Worm (Caenorhabditis elegans) whole organism, L1 larva: Measurements from ENCODE around the gene mutd-1.

Experiments used
- C04F5.9 ChIP-seq: sonication (generic microtip); optimal IDR thresholded peaks from 2 replicates; lab custom pipeline; 2016; ENCODE audit warnings: missing genetic modification characterization, missing compliant biosample characterization
- C16A3.4 ChIP-seq: fragments of 150-350 bp; optimal IDR thresholded peaks from 2 replicates; lab custom pipeline; 2014; ENCODE audit warnings: missing biosample characterization, missing genetic modification characterization
- F16B12.6 ChIP-seq: fragments of 150-350 bp; optimal IDR thresholded peaks from 2 replicates; lab custom pipeline; 2014; ENCODE audit warnings: missing biosample characterization, missing genetic modification characterization
- Y116A8C.19 ChIP-seq: sonication (generic microtip); optimal IDR thresholded peaks from 2 replicates; lab custom pipeline; 2016; ENCODE audit warnings: missing compliant biosample characterization, missing genetic modification characterization, borderline replicate concordance
- aly-2 ChIP-seq: fragments of 150-350 bp; optimal IDR thresholded peaks from 2 replicates; lab custom pipeline; 2014; ENCODE audit warnings: missing biosample characterization, missing genetic modification characterization
- ama-1 ChIP-seq: fragments of 150-350 bp; optimal IDR thresholded peaks from 2 replicates; lab custom pipeline; 2014
- ceh-63 ChIP-seq: fragments of 200-800 bp; sonication (Bioruptor generic); optimal IDR thresholded peaks from 2 replicates; lab custom pipeline; 2018; ENCODE audit warnings: mild to moderate bottlenecking, missing genetic modification characterization, missing compliant biosample characterization
- ceh-8 ChIP-seq: fragments of 200-800 bp; sonication (Bioruptor generic); optimal IDR thresholded peaks from 2 replicates; lab custom pipeline; 2018; ENCODE audit warnings: mild to moderate bottlenecking, missing genetic modification characterization, moderate library complexity, missing compliant biosample characterization
- ceh-82 ChIP-seq, 3 experiments: fragments of 150-350 bp in 1 of 3; sonication (generic microtip) in 2 of 3; optimal IDR thresholded peaks; 2 replicates each; lab custom pipeline; 2014 to 2017; ENCODE audit warnings: missing biosample characterization in 3 of 3, missing genetic modification characterization in 3 of 3
- ceh-88 ChIP-seq: fragments of 200-800 bp; sonication (Bioruptor generic); IDR thresholded peaks from 2 replicates; pipeline ENCODE4 v1.3.6; 2022; ENCODE audit warnings: missing genetic modification characterization, missing compliant biosample characterization
- dpl-1 ChIP-seq, 3 experiments: fragments of 150-350 bp in 2 of 3; sonication (generic microtip) in 1 of 3; optimal IDR thresholded peaks; 2 replicates each; lab custom pipeline; 2014 to 2017; ENCODE audit warnings: missing biosample characterization in 3 of 3, missing genetic modification characterization in 3 of 3, missing genetic modification reagents in 3 of 3
- dsc-1 ChIP-seq: sonication (generic microtip); optimal IDR thresholded peaks from 2 replicates; lab custom pipeline; 2016; ENCODE audit warnings: mild to moderate bottlenecking, missing genetic modification characterization, missing compliant biosample characterization
- efl-1 ChIP-seq, 4 experiments: fragments of 150-350 bp; optimal IDR thresholded peaks in 3 of 4; peaks in 1 of 4; 1 replicate in 1 of 4; 2 replicates in 3 of 4; lab custom pipeline; 2014; ENCODE audit warnings: missing biosample characterization in 2 of 4, missing genetic modification characterization in 2 of 4, missing genetic modification reagents in 2 of 4
- efl-3 ChIP-seq: fragments of 200-800 bp; sonication (Bioruptor generic); optimal IDR thresholded peaks from 2 replicates; lab custom pipeline; 2018; ENCODE audit warnings: mild to moderate bottlenecking, missing genetic modification characterization, missing compliant biosample characterization
- egl-13 ChIP-seq: sonication (generic microtip); optimal IDR thresholded peaks from 2 replicates; lab custom pipeline; 2016; ENCODE audit warnings: missing genotype, missing genetic modification reagents, missing genetic modification characterization, missing compliant biosample characterization
- fkh-10 ChIP-seq: sonication (generic microtip); optimal IDR thresholded peaks from 2 replicates; lab custom pipeline; 2017; ENCODE audit warnings: missing biosample characterization, missing genetic modification reagents, missing genetic modification characterization
- fkh-4 ChIP-seq: sonication (generic microtip); optimal IDR thresholded peaks from 2 replicates; lab custom pipeline; 2016; ENCODE audit warnings: missing compliant biosample characterization, missing genetic modification characterization, borderline replicate concordance
- fkh-8 ChIP-seq: sonication (generic microtip); optimal IDR thresholded peaks from 2 replicates; lab custom pipeline; 2016; ENCODE audit warnings: mild to moderate bottlenecking, missing genetic modification characterization, missing compliant biosample characterization
- grh-1 ChIP-seq: fragments of 200-800 bp; sonication (Bioruptor generic); IDR thresholded peaks from 2 replicates; pipeline ENCODE4 v1.3.6; 2022; ENCODE audit warnings: missing genetic modification reagents, missing genetic modification characterization, missing compliant biosample characterization
- hlh-17 ChIP-seq: fragments of 200-800 bp; sonication (Bioruptor generic); optimal IDR thresholded peaks from 2 replicates; lab custom pipeline; 2018; ENCODE audit warnings: missing genetic modification characterization, mild to moderate bottlenecking, missing compliant biosample characterization, moderate library complexity, borderline replicate concordance
- isw-1 ChIP-seq: fragments of 200-800 bp; sonication (Bioruptor generic); IDR thresholded peaks from 2 replicates; pipeline ENCODE4 v1.3.6; 2022; ENCODE audit warnings: missing genetic modification characterization, missing compliant biosample characterization
- lin-13 ChIP-seq: fragments of 150-350 bp; optimal IDR thresholded peaks from 2 replicates; lab custom pipeline; 2014; ENCODE audit warnings: missing biosample characterization, missing genetic modification reagents, missing genetic modification characterization
- lin-14 ChIP-seq: fragments of 200-800 bp; sonication (Bioruptor generic); optimal IDR thresholded peaks from 2 replicates; lab custom pipeline; 2018; ENCODE audit warnings: mild to moderate bottlenecking, missing genetic modification characterization, moderate library complexity, missing compliant biosample characterization
- lin-15B ChIP-seq: fragments of 150-350 bp; sonication (generic microtip); optimal IDR thresholded peaks from 3 replicates; lab custom pipeline; 2014; ENCODE audit warnings: missing biosample characterization, missing genetic modification characterization
- lin-35 ChIP-seq, 2 experiments: fragments of 150-350 bp; optimal IDR thresholded peaks; 2 replicates each; lab custom pipeline; 2014; ENCODE audit warnings: missing biosample characterization in 2 of 2, missing genetic modification characterization in 2 of 2, missing genetic modification reagents in 2 of 2
- lin-39 ChIP-seq: fragments of 150-350 bp; optimal IDR thresholded peaks from 2 replicates; lab custom pipeline; 2014; ENCODE audit warnings: missing biosample characterization, missing genetic modification reagents, missing genetic modification characterization
- lsy-2 ChIP-seq, 2 experiments: fragments of 150-350 bp; optimal IDR thresholded peaks; 2 replicates each; lab custom pipeline; 2014; ENCODE audit warnings: missing biosample characterization in 2 of 2, missing genetic modification characterization in 2 of 2
- mab-9 ChIP-seq: fragments of 200-800 bp; sonication (Bioruptor generic); IDR thresholded peaks from 2 replicates; pipeline ENCODE4 v1.3.6; 2022; ENCODE audit warnings: missing genetic modification reagents, missing genetic modification characterization, missing compliant biosample characterization
- mdl-1 ChIP-seq, 2 experiments: fragments of 150-350 bp; optimal IDR thresholded peaks; 2 replicates each; lab custom pipeline; 2014 to 2017; ENCODE audit warnings: missing biosample characterization in 2 of 2, missing genetic modification characterization in 2 of 2, inconsistent platforms in 1 of 2
- mef-2 ChIP-seq: fragments of 150-350 bp; optimal IDR thresholded peaks from 2 replicates; lab custom pipeline; 2014; ENCODE audit warnings: missing biosample characterization, missing genetic modification characterization
- mep-1 ChIP-seq: fragments of 150-350 bp; optimal IDR thresholded peaks from 2 replicates; lab custom pipeline; 2014; ENCODE audit warnings: missing biosample characterization, missing genetic modification characterization
- nhr-11 ChIP-seq: fragments of 150-350 bp; optimal IDR thresholded peaks from 2 replicates; lab custom pipeline; 2014; ENCODE audit warnings: missing biosample characterization, missing genetic modification characterization
- nhr-12 ChIP-seq: sonication (generic microtip); optimal IDR thresholded peaks from 2 replicates; lab custom pipeline; 2017; ENCODE audit warnings: missing biosample characterization, missing genetic modification characterization
- nhr-20 ChIP-seq: sonication (generic microtip); optimal IDR thresholded peaks from 2 replicates; lab custom pipeline; 2016; ENCODE audit warnings: mild to moderate bottlenecking, missing genetic modification characterization, missing compliant biosample characterization
- nhr-47 ChIP-seq: sonication (generic microtip); optimal IDR thresholded peaks from 2 replicates; lab custom pipeline; 2016; ENCODE audit warnings: mild to moderate bottlenecking, missing genetic modification characterization, moderate library complexity, missing compliant biosample characterization
- nhr-76 ChIP-seq: sonication (generic microtip); optimal IDR thresholded peaks from 2 replicates; lab custom pipeline; 2017; ENCODE audit warnings: missing biosample characterization, missing genetic modification characterization
- nhr-77 ChIP-seq: fragments of 150-350 bp; optimal IDR thresholded peaks from 2 replicates; lab custom pipeline; 2014; ENCODE audit warnings: missing biosample characterization, missing genetic modification characterization
- nhr-84 ChIP-seq: sonication (generic microtip); optimal IDR thresholded peaks from 2 replicates; lab custom pipeline; 2017; ENCODE audit warnings: missing biosample characterization, missing genetic modification characterization
- pqm-1 ChIP-seq: sonication (generic microtip); optimal IDR thresholded peaks from 3 replicates; lab custom pipeline; 2017; ENCODE audit warnings: missing biosample characterization, missing genetic modification characterization
- skn-1 ChIP-seq: fragments of 150-350 bp; optimal IDR thresholded peaks from 2 replicates; lab custom pipeline; 2014; ENCODE audit warnings: missing biosample characterization, missing genetic modification characterization
- snu-23 ChIP-seq: sonication (generic microtip); optimal IDR thresholded peaks from 2 replicates; lab custom pipeline; 2016; ENCODE audit warnings: missing genetic modification characterization, missing compliant biosample characterization
- sox-4 ChIP-seq: sonication (generic microtip); optimal IDR thresholded peaks from 2 replicates; lab custom pipeline; 2016; ENCODE audit warnings: missing genetic modification characterization, missing compliant biosample characterization
- swsn-7 ChIP-seq: sonication (generic microtip); optimal IDR thresholded peaks from 2 replicates; lab custom pipeline; 2016; ENCODE audit warnings: missing genetic modification characterization, missing compliant biosample characterization
- tlp-1 ChIP-seq: fragments of 150-350 bp; optimal IDR thresholded peaks from 2 replicates; lab custom pipeline; 2014; ENCODE audit warnings: missing biosample characterization, missing genetic modification characterization
- unc-130 ChIP-seq: fragments of 150-350 bp; optimal IDR thresholded peaks from 2 replicates; lab custom pipeline; 2017; ENCODE audit warnings: missing biosample characterization, missing genetic modification characterization, inconsistent platforms
- unc-62 ChIP-seq: fragments of 150-350 bp; optimal IDR thresholded peaks from 2 replicates; lab custom pipeline; 2014; ENCODE audit warnings: missing biosample characterization, missing genetic modification reagents, missing genetic modification characterization
- unc-98 ChIP-seq: fragments of 200-800 bp; sonication (Bioruptor generic); IDR thresholded peaks from 2 replicates; pipeline ENCODE4 v1.3.6; 2022; ENCODE audit warnings: missing genetic modification characterization, missing compliant biosample characterization
- xbp-1 ChIP-seq: sonication (generic microtip); optimal IDR thresholded peaks from 2 replicates; lab custom pipeline; 2016; ENCODE audit warnings: missing genetic modification characterization, missing compliant biosample characterization
- zip-4 ChIP-seq: fragments of 200-800 bp; sonication (Bioruptor generic); optimal IDR thresholded peaks from 2 replicates; lab custom pipeline; 2018; ENCODE audit warnings: mild to moderate bottlenecking, missing genetic modification characterization, moderate library complexity, missing compliant biosample characterization
- ztf-11 ChIP-seq, 2 experiments: sonication (generic microtip); optimal IDR thresholded peaks; 2 replicates each; lab custom pipeline; 2016 to 2017; ENCODE audit warnings: missing genetic modification characterization in 2 of 2, missing biosample characterization in 1 of 2, missing compliant biosample characterization in 1 of 2
- ztf-4 ChIP-seq: fragments of 150-350 bp; optimal IDR thresholded peaks from 2 replicates; lab custom pipeline; 2014; ENCODE audit warnings: missing biosample characterization, missing genetic modification characterization

Gene mutd-1

ce11 chrIV:7147722-7148121 is 13.8 kb upstream of the mutd-1 start (continued):
- TF ChIP-seq ztf-4 (no peak), unc-130 (tag; lab: Kevin White, UChicago) (no peak)
- TF ChIP-seq, all 84 proteins: peak for 10

- no peak for TF ChIP-seq swsn-7 (tag; lab: Kevin White, UChicago)
- peak; percentile 26 for TF ChIP-seq fkh-8 (tag; lab: Kevin White, UChicago)
- no peak for TF ChIP-seq mef-2 (tag; lab: Kevin White, UChicago)
- peak in 1 of 2 experiments; percentile 29 for TF ChIP-seq efl-1 (optimal IDR thresholded peaks at IDR 0.05; lab: Kevin White, UChicago)
- peak; percentile 32 to 83 for TF ChIP-seq efl-1 (GFP tag; optimal IDR thresholded peaks at IDR 0.05 in 1 of 2; lab: Kevin White, UChicago)
- peak; percentile 8 for TF ChIP-seq xbp-1
- TF ChIP-seq skn-1, result no peak
- peak in 1 of 3 experiments; percentile 29 for TF ChIP-seq ceh-82 (tag; optimal IDR thresholded peaks at IDR 0.05; lab: Kevin White, UChicago)
- TF ChIP-seq grh-1 (GFP tag; lab: Robert Waterston, UW), result no peak
- TF ChIP-seq mab-9 (GFP tag; lab: Robert Waterston, UW), result no peak
- no peak for TF ChIP-seq nhr-11 (tag; lab: Kevin White, UChicago)
- TF ChIP-seq ceh-8, result no peak
- TF ChIP-seq ama-1 (lab: Kevin White, UChicago), result no peak
- no peak for TF ChIP-seq dsc-1 (tag; lab: Kevin White, UChicago)
- no peak for TF ChIP-seq nhr-76 (tag; lab: Kevin White, UChicago)
- no peak for TF ChIP-seq sox-4 (tag; lab: Kevin White, UChicago)
- no peak for TF ChIP-seq fkh-10 (GFP tag; lab: Kevin White, UChicago)
- no peak for TF ChIP-seq efl-3 (GFP tag; lab: Kevin White, UChicago)
- TF ChIP-seq lin-35 (GFP tag; optimal IDR thresholded peaks at IDR 0.05; lab: Kevin White, UChicago), result peak in 1 of 2 experiments; percentile 55
- no peak for TF ChIP-seq pqm-1 (tag; lab: Kevin White, UChicago)
- TF ChIP-seq lin-15B, result peak; percentile 16
- TF ChIP-seq nhr-84 (tag; lab: Kevin White, UChicago), result no peak
- TF ChIP-seq nhr-47 (tag; lab: Kevin White, UChicago), result no peak
- TF ChIP-seq mep-1 (tag; lab: Kevin White, UChicago), result no peak
- TF ChIP-seq Y116A8C.19 (tag; lab: Kevin White, UChicago), result no peak
- no peak for TF ChIP-seq unc-98
- TF ChIP-seq lin-13 (GFP tag; lab: Kevin White, UChicago), result no peak
- TF ChIP-seq fkh-4 (tag; lab: Kevin White, UChicago), result no peak
- TF ChIP-seq ceh-88 (GFP tag; lab: Robert Waterston, UW), result no peak
- peak; percentile 26 for TF ChIP-seq F16B12.6
- no peak for TF ChIP-seq hlh-17 (GFP tag; lab: Kevin White, UChicago)
- no peak for TF ChIP-seq C04F5.9
- TF ChIP-seq aly-2 (tag; lab: Kevin White, UChicago), result no peak
- peak; percentile 5 for TF ChIP-seq C16A3.4 (tag; lab: Kevin White, UChicago)
- no peak for TF ChIP-seq nhr-12 (tag; lab: Kevin White, UChicago)
- TF ChIP-seq isw-1 (GFP tag; lab: Robert Waterston, UW), result no peak
- no peak for TF ChIP-seq ceh-63
- TF ChIP-seq zip-4 (GFP tag; lab: Kevin White, UChicago), result no peak
- no peak for TF ChIP-seq ztf-11 (tag; optimal IDR thresholded peaks at IDR 0.05; lab: Kevin White, UChicago)
- no peak for TF ChIP-seq nhr-20 (tag; lab: Kevin White, UChicago)
- no peak for TF ChIP-seq lin-39
- peak in 1 of 2 experiments; percentile 49 for TF ChIP-seq lsy-2 (tag; optimal IDR thresholded peaks at IDR 0.05; lab: Kevin White, UChicago)
- TF ChIP-seq egl-13 (tag; lab: Kevin White, UChicago), result no peak
- TF ChIP-seq tlp-1, result no peak
- no peak for TF ChIP-seq unc-62
- TF ChIP-seq nhr-77 (tag; lab: Kevin White, UChicago), result no peak
- peak in 2 of 3 experiments; percentile 2 to 44 for TF ChIP-seq dpl-1 (GFP tag; optimal IDR thresholded peaks at IDR 0.05; lab: Kevin White, UChicago)
- peak in 1 of 2 experiments; percentile 46 for TF ChIP-seq mdl-1 (tag; optimal IDR thresholded peaks at IDR 0.05; lab: Kevin White, UChicago)
- TF ChIP-seq lin-14 (GFP tag; lab: Kevin White, UChicago), result peak; percentile 76
- no peak for TF ChIP-seq snu-23 (GFP tag; lab: Kevin White, UChicago)
Observed at ce11 chrIV:7144670-7145257, 10.9 kb upstream of the mutd-1 start, which contains the start of gene hecd-1. Gene hecd-1 (minus strand): TSS chrIV:7144720.
